Worm (Caenorhabditis elegans) whole organism, L3 larva: ENCODE results near the gene set-5.
A peak's percentile ranks its signal among the peaks of the same experiment; 100 is the strongest.

Experiments
- R02D3.7 ChIP-seq: fragments of 150-350 bp; optimal IDR thresholded peaks from 2 replicates; lab custom pipeline; 2014; ENCODE audit warnings: missing biosample characterization, missing genetic modification characterization
- ZK546.5 ChIP-seq: sonication (generic microtip); optimal IDR thresholded peaks from 2 replicates; lab custom pipeline; 2017; ENCODE audit warnings: missing biosample characterization, missing genetic modification characterization
- aly-2 ChIP-seq: fragments of 150-350 bp; optimal IDR thresholded peaks from 2 replicates; lab custom pipeline; 2014; ENCODE audit warnings: missing biosample characterization, missing genetic modification characterization
- ama-1 ChIP-seq: fragments of 150-350 bp; optimal IDR thresholded peaks from 2 replicates; lab custom pipeline; 2018
- ceh-16 ChIP-seq: sonication (generic microtip); optimal IDR thresholded peaks from 2 replicates; lab custom pipeline; 2017; ENCODE audit warnings: missing biosample characterization, missing genetic modification characterization
- ceh-82 ChIP-seq: fragments of 150-350 bp; optimal IDR thresholded peaks from 2 replicates; lab custom pipeline; 2014; ENCODE audit warnings: missing biosample characterization, missing genetic modification characterization
- ceh-9 ChIP-seq: sonication (generic microtip); optimal IDR thresholded peaks from 2 replicates; lab custom pipeline; 2018; ENCODE audit warnings: missing biosample characterization, missing genetic modification characterization
- egl-27 ChIP-seq: sonication (generic microtip); optimal IDR thresholded peaks from 4 replicates; lab custom pipeline; 2017; ENCODE audit warnings: missing biosample characterization, missing genetic modification reagents, missing genetic modification characterization
- elt-1 ChIP-seq: fragments of 150-350 bp; optimal IDR thresholded peaks from 2 replicates; lab custom pipeline; 2014; ENCODE audit warnings: missing biosample characterization, missing genetic modification characterization
- elt-2 ChIP-seq: sonication (generic microtip); optimal IDR thresholded peaks from 2 replicates; lab custom pipeline; 2016; ENCODE audit warnings: missing genetic modification reagents, mild to moderate bottlenecking, missing genetic modification characterization, missing compliant biosample characterization
- elt-3 ChIP-seq, 3 experiments: fragments of 150-350 bp in 1 of 3; sonication (generic microtip) in 2 of 3; optimal IDR thresholded peaks; 2 replicates in 2 of 3; 4 replicates in 1 of 3; lab custom pipeline; 2014 to 2017; ENCODE audit warnings: missing biosample characterization in 3 of 3, missing genetic modification characterization in 3 of 3
- eor-1 ChIP-seq, 2 experiments: fragments of 150-350 bp; optimal IDR thresholded peaks; 2 replicates each; lab custom pipeline; 2014 to 2018; ENCODE audit warnings: missing biosample characterization in 2 of 2, missing genetic modification characterization in 2 of 2
- fkh-10 ChIP-seq: sonication (generic microtip); optimal IDR thresholded peaks from 2 replicates; lab custom pipeline; 2017; ENCODE audit warnings: missing biosample characterization, missing genetic modification reagents, missing genetic modification characterization
- fos-1 ChIP-seq: fragments of 150-350 bp; optimal IDR thresholded peaks from 2 replicates; lab custom pipeline; 2014; ENCODE audit warnings: missing biosample characterization, missing genetic modification characterization
- hmg-11 ChIP-seq: sonication (generic microtip); optimal IDR thresholded peaks from 2 replicates; lab custom pipeline; 2016; ENCODE audit warnings: missing genetic modification characterization, missing compliant biosample characterization
- lsy-12 ChIP-seq: sonication (generic microtip); optimal IDR thresholded peaks from 2 replicates; lab custom pipeline; 2016; ENCODE audit warnings: mild to moderate bottlenecking, missing genetic modification characterization, missing compliant biosample characterization
- mdl-1 ChIP-seq: fragments of 150-350 bp; optimal IDR thresholded peaks from 2 replicates; lab custom pipeline; 2014; ENCODE audit warnings: missing biosample characterization, missing genetic modification characterization
- nfya-1 ChIP-seq: sonication (generic microtip); optimal IDR thresholded peaks from 2 replicates; lab custom pipeline; 2017; ENCODE audit warnings: missing genetic modification characterization, mild to moderate bottlenecking, missing compliant biosample characterization, antibody characterized with exemption, moderate library complexity; ENCODE audit not compliant: insufficient read depth
- nhr-12 ChIP-seq: fragments of 150-350 bp; optimal IDR thresholded peaks from 2 replicates; lab custom pipeline; 2014; ENCODE audit warnings: missing biosample characterization, missing genetic modification characterization
- nhr-23 ChIP-seq: fragments of 150-350 bp; optimal IDR thresholded peaks from 2 replicates; lab custom pipeline; 2014; ENCODE audit warnings: missing biosample characterization, missing genetic modification reagents, missing genetic modification characterization
- nhr-237 ChIP-seq: fragments of 150-350 bp; optimal IDR thresholded peaks from 2 replicates; lab custom pipeline; 2014; ENCODE audit warnings: missing biosample characterization, missing genetic modification characterization
- nhr-25 ChIP-seq: sonication (generic microtip); optimal IDR thresholded peaks from 2 replicates; lab custom pipeline; 2017; ENCODE audit warnings: missing biosample characterization, missing genetic modification characterization
- nhr-28 ChIP-seq: fragments of 150-350 bp; optimal IDR thresholded peaks from 2 replicates; lab custom pipeline; 2014; ENCODE audit warnings: missing biosample characterization, missing genetic modification characterization
- nhr-67 ChIP-seq: fragments of 150-350 bp; optimal IDR thresholded peaks from 2 replicates; lab custom pipeline; 2014; ENCODE audit warnings: missing biosample characterization, missing genetic modification characterization
- nhr-76 ChIP-seq: fragments of 150-350 bp; sonication (generic microtip); optimal IDR thresholded peaks from 5 replicates; lab custom pipeline; 2014; ENCODE audit warnings: missing biosample characterization, missing genetic modification characterization
- nhr-77 ChIP-seq: fragments of 150-350 bp; optimal IDR thresholded peaks from 2 replicates; lab custom pipeline; 2014; ENCODE audit warnings: missing biosample characterization, missing genetic modification characterization
- pha-4 ChIP-seq: fragments of 150-350 bp; optimal IDR thresholded peaks from 2 replicates; lab custom pipeline; 2014; ENCODE audit warnings: missing biosample characterization, missing genetic modification reagents, missing genetic modification characterization
- pqm-1 ChIP-seq: fragments of 150-350 bp; optimal IDR thresholded peaks from 2 replicates; lab custom pipeline; 2017; ENCODE audit warnings: missing biosample characterization, missing genetic modification characterization, inconsistent platforms
- skn-1 ChIP-seq: fragments of 150-350 bp; optimal IDR thresholded peaks from 2 replicates; lab custom pipeline; 2014; ENCODE audit warnings: missing biosample characterization, missing genetic modification characterization
- snpc-4 ChIP-seq: fragments of 150-350 bp; optimal IDR thresholded peaks from 2 replicates; lab custom pipeline; 2014; ENCODE audit warnings: missing biosample characterization, missing genetic modification characterization
- tbx-2 ChIP-seq: sonication (generic microtip); optimal IDR thresholded peaks from 2 replicates; lab custom pipeline; 2016; ENCODE audit warnings: mild to moderate bottlenecking, missing genetic modification characterization, missing compliant biosample characterization
- unc-39 ChIP-seq: sonication (generic microtip); optimal IDR thresholded peaks from 4 replicates; lab custom pipeline; 2017; ENCODE audit warnings: missing biosample characterization, missing genetic modification characterization
- unc-62 ChIP-seq: fragments of 150-350 bp; sonication (generic microtip); optimal IDR thresholded peaks from 4 replicates; lab custom pipeline; 2014; ENCODE audit warnings: missing biosample characterization, missing genetic modification reagents, missing genetic modification characterization
- zag-1 ChIP-seq: fragments of 150-350 bp; optimal IDR thresholded peaks from 2 replicates; lab custom pipeline; 2014; ENCODE audit warnings: missing biosample characterization, missing genetic modification characterization
- ztf-11 ChIP-seq: fragments of 150-350 bp; optimal IDR thresholded peaks from 2 replicates; lab custom pipeline; 2014; ENCODE audit warnings: missing biosample characterization, missing genetic modification characterization
- ztf-4 ChIP-seq: fragments of 150-350 bp; optimal IDR thresholded peaks from 2 replicates; lab custom pipeline; 2014; ENCODE audit warnings: missing biosample characterization, missing genetic modification characterization

Gene set-5

ce11 chrV:14663006-14663405 is 35.8 kb upstream of the set-5 start, which contains the start of gene C47E8.9:
TSS of gene C47E8.9 (plus strand) at chrV:14663306.
- TF ChIP-seq lsy-12 (tag; lab: Kevin White, UChicago) (no peak), aly-2 (tag; lab: Kevin White, UChicago) (no peak), nhr-67 (tag; lab: Kevin White, UChicago) (no peak), nhr-237 (tag; lab: Kevin White, UChicago) (no peak), nhr-77 (no peak), nhr-25 (no peak), ceh-82 (no peak), unc-62 (GFP tag; lab: Kevin White, UChicago) (no peak), elt-1 (tag; lab: Kevin White, UChicago) (no peak), ceh-16 (no peak), elt-3 (tag; optimal IDR thresholded peaks at IDR 0.05; lab: Kevin White, UChicago) (no peak), elt-2 (tag; lab: Kevin White, UChicago) (no peak), ZK546.5 (tag; lab: Kevin White, UChicago) (no peak), tbx-2 (tag; lab: Kevin White, UChicago) (no peak), R02D3.7 (tag; lab: Kevin White, UChicago) (no peak)

ce11 chrV:14665728-14666127 is 33.0 kb upstream of the set-5 start, which contains the start of gene C47E8.1:
TSS of gene C47E8.1 (plus strand) at chrV:14666028.
- TF ChIP-seq R02D3.7 (tag; lab: Kevin White, UChicago) (no peak), ztf-11 (tag; lab: Kevin White, UChicago) (no peak), hmg-11 (tag; lab: Kevin White, UChicago) (no peak), eor-1 (tag; optimal IDR thresholded peaks at IDR 0.05; lab: Kevin White, UChicago) (no peak), nhr-12 (no peak), nhr-23 (no peak)

- TF ChIP-seq zag-1 (no peak), nfya-1 (tag; lab: Kevin White, UChicago) (peak; percentile 80), eor-1 (tag; optimal IDR thresholded peaks at IDR 0.05; lab: Kevin White, UChicago) (no peak)
- TF ChIP-seq, all 47 proteins: peak for 1
These were observed 20.5 kb upstream of the set-5 start for ce11 chrV:14678298-14678697.

- no peak for TF ChIP-seq nhr-237 (tag; lab: Kevin White, UChicago)
- TF ChIP-seq hmg-11 (tag; lab: Kevin White, UChicago): no peak
- TF ChIP-seq nhr-28 (tag; lab: Kevin White, UChicago): no peak
- no peak for TF ChIP-seq pha-4 (tag; lab: Kevin White, UChicago)
- no peak for TF ChIP-seq aly-2 (tag; lab: Kevin White, UChicago)
These were observed 18.8 kb upstream of the set-5 start, which contains the start of gene C47E8.3 for ce11 chrV:14680014-14680413. TSS of gene C47E8.3 (plus strand) at chrV:14680314.

- TF ChIP-seq fkh-10 (GFP tag; lab: Kevin White, UChicago) (no peak), elt-3 (tag; optimal IDR thresholded peaks at IDR 0.05; lab: Kevin White, UChicago) (no peak), nhr-28 (tag; lab: Kevin White, UChicago) (no peak), nhr-12 (no peak), unc-62 (GFP tag; lab: Kevin White, UChicago) (no peak), nhr-23 (no peak)
These were observed 15.9 kb upstream of the set-5 start for ce11 chrV:14682870-14683269.

- TF ChIP-seq ztf-4 (no peak), eor-1 (tag; optimal IDR thresholded peaks at IDR 0.05; lab: Kevin White, UChicago) (no peak), nhr-12 (no peak), mdl-1 (no peak), ceh-9 (tag; lab: Kevin White, UChicago) (no peak), fkh-10 (GFP tag; lab: Kevin White, UChicago) (no peak), ama-1 (lab: Kevin White, UChicago) (peak; percentile 83)
These were observed 15.5 kb upstream of the set-5 start for ce11 chrV:14683291-14683690.

ce11 chrV:14683926-14684325 is 14.8 kb upstream of the set-5 start:
- TF ChIP-seq lsy-12 (tag; lab: Kevin White, UChicago) (no peak), ama-1 (lab: Kevin White, UChicago) (no peak), aly-2 (tag; lab: Kevin White, UChicago) (no peak), nhr-12 (no peak), ztf-4 (no peak), nhr-23 (no peak), fos-1 (tag; lab: Kevin White, UChicago) (no peak), snpc-4 (no peak), ceh-16 (no peak), elt-2 (tag; lab: Kevin White, UChicago) (no peak), skn-1 (tag; lab: Kevin White, UChicago) (no peak), unc-39 (tag; lab: Kevin White, UChicago) (no peak), egl-27 (tag; lab: Kevin White, UChicago) (no peak), pqm-1 (tag; lab: Kevin White, UChicago) (no peak), nhr-77 (no peak), mdl-1 (no peak), nhr-76 (tag; lab: Kevin White, UChicago) (no peak), eor-1 (tag; optimal IDR thresholded peaks at IDR 0.05; lab: Kevin White, UChicago) (no peak), nhr-237 (tag; lab: Kevin White, UChicago) (no peak)
